Fruit fly (Drosophila melanogaster): ENCODE measurements around the gene CG34382.
A peak's percentile ranks its signal among the peaks of the same experiment; 100 is the strongest.

Gene CG34382

DNA sequence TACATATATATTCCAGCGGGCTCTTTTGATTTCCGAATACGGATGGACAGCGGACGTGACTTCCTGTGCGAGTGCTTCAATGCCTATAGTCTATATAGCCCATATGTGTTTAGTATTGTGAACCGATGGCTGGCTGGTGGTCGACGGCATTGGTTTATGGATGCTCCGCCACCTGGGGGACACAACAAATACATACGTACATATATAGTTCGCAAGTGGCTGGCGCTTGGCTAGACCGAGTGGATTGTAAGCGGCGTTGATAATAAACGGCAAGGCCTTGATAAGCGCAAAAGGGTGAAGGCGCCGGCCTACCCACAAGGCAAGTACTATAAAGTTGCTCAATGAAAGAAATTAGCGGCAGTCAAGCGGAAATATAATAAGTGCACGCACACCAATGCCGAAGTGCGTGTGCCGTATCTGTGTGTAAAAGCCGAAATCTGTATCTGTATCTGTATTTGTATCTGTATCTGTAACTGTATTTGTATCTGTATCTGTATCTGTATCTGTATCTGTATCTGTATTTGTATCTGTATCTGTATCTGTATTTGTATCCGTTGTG, 32.7 kb upstream of the CG34382 start:
- no peak for TF ChIP-seq net (GFP tag; optimal IDR thresholded peaks at IDR 0.05)
- TF ChIP-seq dac (GFP tag; optimal IDR thresholded peaks at IDR 0.05) = no peak
- no peak for TF ChIP-seq CG8119 (GFP tag; IDR thresholded peaks at IDR 0.05)
- TF ChIP-seq Lpt (GFP tag; optimal IDR thresholded peaks at IDR 0.05) = no peak
- no peak for TF ChIP-seq CG11294 (GFP tag; IDR thresholded peaks at IDR 0.05)
- TF ChIP-seq ss (GFP tag; optimal IDR thresholded peaks at IDR 0.05) = no peak
- TF ChIP-seq dsx (GFP tag; optimal IDR thresholded peaks at IDR 0.05; ENCODE audit: poor library complexity, severe bottlenecking) = no peak

DNA sequence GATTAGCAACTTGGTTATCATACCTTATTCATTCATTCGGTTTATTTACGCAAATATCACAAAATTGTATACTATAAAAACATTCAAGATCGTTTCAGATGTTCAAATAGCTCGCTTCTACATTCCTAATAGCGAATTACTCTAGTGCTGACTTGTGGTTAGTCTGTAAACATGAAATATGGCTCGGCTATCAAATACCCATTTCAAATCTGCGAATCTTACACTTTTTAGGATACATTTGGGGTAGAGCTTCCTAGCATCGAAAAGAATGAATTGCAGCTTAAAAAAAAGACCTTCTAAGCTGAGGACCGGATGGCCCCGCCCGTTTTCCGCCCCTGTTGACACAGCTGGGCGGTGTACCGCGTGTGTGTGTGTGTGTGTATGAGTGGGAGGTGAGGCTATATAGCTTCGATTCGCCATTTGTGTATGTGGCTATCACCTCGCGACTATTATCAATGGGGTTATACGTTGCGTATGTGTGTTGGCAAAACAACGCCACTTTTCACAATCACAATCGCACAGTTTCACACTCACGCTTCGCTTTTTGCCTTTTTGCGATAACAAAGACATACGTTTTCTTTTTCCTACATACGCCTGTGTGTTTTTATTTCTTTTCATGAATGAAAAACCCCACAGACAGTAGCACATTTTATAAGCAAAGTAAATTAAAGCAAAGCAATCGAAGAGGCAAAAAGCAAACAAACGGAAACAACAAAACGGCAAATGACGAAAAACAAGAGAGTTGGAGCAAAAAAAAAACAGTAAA, 32.0 kb upstream of the CG34382 start:
- TF ChIP-seq spab (GFP tag; optimal IDR thresholded peaks at IDR 0.05) (no peak), lz (GFP tag; optimal IDR thresholded peaks at IDR 0.05) (no peak), CG8632 (GFP tag; optimal IDR thresholded peaks at IDR 0.05) (no peak), CG3032 (tag; optimal IDR thresholded peaks at IDR 0.05) (peak; percentile 22), CG34406 (GFP tag; optimal IDR thresholded peaks at IDR 0.05) (no peak), Ets21C (GFP tag; optimal IDR thresholded peaks at IDR 0.05) (no peak), CG16779 (tag; optimal IDR thresholded peaks at IDR 0.05) (peak; percentile 62), cyc (GFP tag; optimal IDR thresholded peaks at IDR 0.05) (no peak), pdm3 (GFP tag; optimal IDR thresholded peaks at IDR 0.05) (no peak), CG1621 (tag; optimal IDR thresholded peaks at IDR 0.05) (peak; percentile 12), Sox102F (GFP tag; optimal IDR thresholded peaks at IDR 0.05) (no peak), CG11294 (GFP tag; IDR thresholded peaks at IDR 0.05) (no peak), CG6854 (GFP tag; optimal IDR thresholded peaks at IDR 0.05) (no peak), fd59A (GFP tag; optimal IDR thresholded peaks at IDR 0.05) (no peak), CG9139 (GFP tag; optimal IDR thresholded peaks at IDR 0.05) (no peak), Sox14 (GFP tag; optimal IDR thresholded peaks at IDR 0.05) (peak; percentile 28), CG31627 (GFP tag; optimal IDR thresholded peaks at IDR 0.05) (no peak), CG32006 (GFP tag; optimal IDR thresholded peaks at IDR 0.05) (no peak), Eip78C (GFP tag) (peak; percentile 17), CG6276 (GFP tag; optimal IDR thresholded peaks at IDR 0.05) (peak; percentile 18), CG11902 (GFP tag; optimal IDR thresholded peaks at IDR 0.05) (no peak), Smox (GFP tag; optimal IDR thresholded peaks at IDR 0.05) (no peak), fd85E (GFP tag; optimal IDR thresholded peaks at IDR 0.05) (no peak), svp (GFP tag) (peak; percentile 73), CG6163 (GFP tag; IDR thresholded peaks at IDR 0.05) (peak; percentile 59; the same call in 2 of the 3 replicates), Gug (GFP tag; IDR thresholded peaks at IDR 0.05) (no peak), dsx (GFP tag; optimal IDR thresholded peaks at IDR 0.05; ENCODE audit: poor library complexity, severe bottlenecking) (peak; percentile 28), CG10669 (GFP tag; optimal IDR thresholded peaks at IDR 0.05) (no peak), CG6792 (GFP tag; optimal IDR thresholded peaks at IDR 0.05) (no peak), CG3919 (GFP tag; optimal IDR thresholded peaks at IDR 0.05) (no peak), Hr4 (GFP tag; optimal IDR thresholded peaks at IDR 0.05) (no peak), Hr39 (GFP tag; optimal IDR thresholded peaks at IDR 0.05) (no peak), eg (GFP tag; IDR thresholded peaks at IDR 0.05) (0 out of 3 replicates have a peak, but pooled peaks have one; percentile 34), Lpt (GFP tag; optimal IDR thresholded peaks at IDR 0.05) (no peak), topi (GFP tag; optimal IDR thresholded peaks at IDR 0.05) (no peak), CG8119 (GFP tag; IDR thresholded peaks at IDR 0.05) (peak; percentile 25; the same call in 1 of the 3 replicates), CG8319 (GFP tag; optimal IDR thresholded peaks at IDR 0.05) (no peak), CG7368 (GFP tag; optimal IDR thresholded peaks at IDR 0.05) (no peak), Hr38 (GFP tag; optimal IDR thresholded peaks at IDR 0.05) (no peak), dac (GFP tag; optimal IDR thresholded peaks at IDR 0.05) (no peak), net (GFP tag; optimal IDR thresholded peaks at IDR 0.05) (no peak), fkh (GFP tag; optimal IDR thresholded peaks at IDR 0.05) (peak; percentile 68), OdsH (GFP tag; optimal IDR thresholded peaks at IDR 0.05) (no peak), Eip93F (GFP tag; optimal IDR thresholded peaks at IDR 0.05) (no peak), acj6 (GFP tag; optimal IDR thresholded peaks at IDR 0.05) (no peak), Blimp-1 (GFP tag; optimal IDR thresholded peaks at IDR 0.05) (no peak)

All from whole organism, prepupa.